Fruit fly (Drosophila melanogaster): ENCODE measurements around the gene CG9692.

CG9692 gene

dm6 chr3L:16746586-16747383, 42.0 kb downstream of the CG9692 start:
- no peak for TF ChIP-seq CG17801 (GFP tag; optimal IDR thresholded peaks at IDR 0.05; ENCODE audit: partially characterized antibody)

- no peak for TF ChIP-seq CG17801 (GFP tag; optimal IDR thresholded peaks at IDR 0.05; ENCODE audit: partially characterized antibody)
Observed at dm6 chr3L:16748343-16748742, 43.6 kb downstream of the CG9692 start.

dm6 chr3L:16749726-16750125, 45.0 kb downstream of the CG9692 start:
- TF ChIP-seq CG17801 (GFP tag; optimal IDR thresholded peaks at IDR 0.05; ENCODE audit: partially characterized antibody): no peak

- no peak for TF ChIP-seq CG17801 (GFP tag; optimal IDR thresholded peaks at IDR 0.05; ENCODE audit: partially characterized antibody)
Observed at dm6 chr3L:16750750-16751149, 46.0 kb downstream of the CG9692 start.

dm6 chr3L:16751487-16752054, 46.8 kb downstream of the CG9692 start:
- TF ChIP-seq CG17801 (GFP tag; optimal IDR thresholded peaks at IDR 0.05; ENCODE audit: partially characterized antibody): no peak

- TF ChIP-seq CG17801 (GFP tag; optimal IDR thresholded peaks at IDR 0.05; ENCODE audit: partially characterized antibody): no peak
Observed at dm6 chr3L:16752402-16753096, 47.8 kb downstream of the CG9692 start.

dm6 chr3L:16755189-16755588, 50.4 kb downstream of the CG9692 start, which contains the start of gene CG42852:
CG42852 (plus strand) TSS chr3L:16755489.
- TF ChIP-seq CG17801 (GFP tag; optimal IDR thresholded peaks at IDR 0.05; ENCODE audit: partially characterized antibody): no peak

Measured in ovary, adult (tissue).